Worm (Caenorhabditis elegans): ENCODE measurements around the gene F59B1.10.

- TF ChIP-seq F10B5.3 (tag; optimal IDR thresholded peaks at IDR 0.05) (no peak), zag-1 (tag; optimal IDR thresholded peaks at IDR 0.05) (no peak)
Measured at ce11 chrV:3692613-3693012, 44.9 kb upstream of the F59B1.10 start.

Measured in whole organism, L4 larva.